Worm (Caenorhabditis elegans) whole organism, midembryonic: Measurements from ENCODE around the gene F44E7.4.

Experiments used
- T22C8.4 ChIP-seq: fragments of 200-800 bp; sonication (Bioruptor generic); IDR thresholded peaks from 2 replicates; pipeline ENCODE4 v1.3.6; 2022; ENCODE audit warnings: missing genetic modification characterization, missing compliant biosample characterization
- cog-1 ChIP-seq: sonication (generic microtip); optimal IDR thresholded peaks from 2 replicates; lab custom pipeline; 2016; ENCODE audit warnings: missing genetic modification characterization, missing compliant biosample characterization
- flt-1 ChIP-seq: fragments of 200-800 bp; sonication (Bioruptor generic); IDR thresholded peaks from 2 replicates; pipeline ENCODE4 v1.3.6; 2022; ENCODE audit warnings: missing genetic modification characterization, missing compliant biosample characterization
- klf-2 ChIP-seq: fragments of 200-800 bp; sonication (Bioruptor generic); conservative IDR thresholded peaks from 2 replicates; pipeline ENCODE4 v1.3.6; 2022; ENCODE audit warnings: missing genetic modification reagents, missing genetic modification characterization, missing compliant biosample characterization
- med-1 ChIP-seq: sonication (generic microtip); optimal IDR thresholded peaks from 2 replicates; lab custom pipeline; 2017; ENCODE audit warnings: missing genetic modification characterization, mild to moderate bottlenecking, missing compliant biosample characterization, antibody characterized with exemption, missing genetic modification reagents; ENCODE audit not compliant: insufficient read depth
- ref-1 ChIP-seq: fragments of 200-800 bp; sonication (Bioruptor generic); conservative IDR thresholded peaks from 2 replicates; pipeline ENCODE4 v1.3.6; 2022; ENCODE audit warnings: missing genetic modification reagents, missing genetic modification characterization, missing compliant biosample characterization
- tab-1 ChIP-seq: fragments of 200-800 bp; sonication (Bioruptor generic); IDR thresholded peaks from 2 replicates; pipeline ENCODE4 v1.3.6; 2022; ENCODE audit warnings: missing genetic modification characterization, missing compliant biosample characterization
- ztf-23 ChIP-seq: fragments of 200-800 bp; sonication (Bioruptor generic); IDR thresholded peaks from 2 replicates; pipeline ENCODE4 v1.3.6; 2022; ENCODE audit warnings: missing genetic modification reagents, missing genetic modification characterization, missing compliant biosample characterization
- ztf-29 ChIP-seq: fragments of 200-800 bp; sonication (Bioruptor generic); IDR thresholded peaks from 2 replicates; pipeline ENCODE4 v1.3.6; 2022; ENCODE audit warnings: missing genetic modification reagents, missing genetic modification characterization, missing compliant biosample characterization

Gene F44E7.4

ce11 chrV:5730783-5731182 lies 46.0 kb downstream of the F44E7.4 start, which contains the start of gene K09H11.15:
Gene K09H11.15 (minus strand): TSS chrV:5730883.
- TF ChIP-seq T22C8.4 (no peak), klf-2 (GFP tag; lab: Robert Waterston, UW) (no peak), ztf-29 (no peak), flt-1 (GFP tag; lab: Robert Waterston, UW) (no peak), ztf-23 (GFP tag; lab: Robert Waterston, UW) (no peak), ref-1 (GFP tag; lab: Robert Waterston, UW) (no peak), cog-1 (tag; lab: Kevin White, UChicago) (no peak), med-1 (no peak), tab-1 (GFP tag; lab: Robert Waterston, UW) (no peak)

DNA sequence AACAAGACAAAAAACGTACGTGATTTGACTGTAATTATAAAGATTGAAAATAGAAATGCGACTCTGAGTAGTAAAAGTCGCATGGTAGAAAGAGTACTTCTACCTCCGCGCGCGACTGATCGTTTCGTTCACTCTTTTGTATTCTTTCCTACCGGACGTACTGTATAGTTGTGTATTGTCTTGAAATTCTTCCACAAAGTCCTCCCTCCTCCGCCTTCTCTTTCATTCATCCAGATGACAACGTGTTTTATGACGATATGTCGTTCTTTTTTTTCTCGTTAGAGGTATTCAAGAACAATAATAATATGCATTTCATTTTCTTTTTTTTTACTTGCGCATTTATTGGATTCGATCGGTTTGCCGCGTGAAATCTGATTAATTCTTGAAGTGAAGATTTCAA lies 50.3 kb downstream of the F44E7.4 start, which contains the start of gene K09H11.4:
K09H11.4 (minus strand) TSS at position 101 of the 400 bp plus-strand sequence.
- TF ChIP-seq cog-1 (tag; lab: Kevin White, UChicago) = no peak
- no peak for TF ChIP-seq flt-1 (GFP tag; lab: Robert Waterston, UW)
- no peak for TF ChIP-seq ref-1 (GFP tag; lab: Robert Waterston, UW)
- no peak for TF ChIP-seq tab-1 (GFP tag; lab: Robert Waterston, UW)
- no peak for TF ChIP-seq ztf-29
- TF ChIP-seq klf-2 (GFP tag; lab: Robert Waterston, UW) = no peak

DNA sequence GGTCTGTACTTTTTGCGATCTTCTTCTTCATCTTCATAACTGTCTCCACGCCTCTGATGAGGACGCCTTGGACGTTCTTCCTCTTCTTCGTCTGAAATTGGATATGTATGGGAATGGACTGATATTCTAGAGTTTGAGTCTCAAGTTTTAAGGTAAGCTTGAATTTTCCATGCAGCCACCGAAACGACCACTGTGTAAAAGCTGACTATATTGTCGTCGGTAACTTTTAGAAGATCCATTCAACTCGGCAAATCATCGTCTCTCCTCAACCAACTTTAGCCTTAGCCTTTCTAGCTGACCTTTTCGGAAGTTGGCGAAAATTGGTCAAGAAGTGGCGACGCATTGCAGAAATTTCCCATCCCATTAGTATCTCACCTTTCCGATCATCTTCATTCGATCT lies 52.4 kb downstream of the F44E7.4 start:
- TF ChIP-seq cog-1 (tag; lab: Kevin White, UChicago) (no peak), T22C8.4 (no peak), ztf-29 (no peak), med-1 (no peak), klf-2 (GFP tag; lab: Robert Waterston, UW) (no peak), flt-1 (GFP tag; lab: Robert Waterston, UW) (no peak), ref-1 (GFP tag; lab: Robert Waterston, UW) (no peak), tab-1 (GFP tag; lab: Robert Waterston, UW) (no peak), ztf-23 (GFP tag; lab: Robert Waterston, UW) (no peak)
